Fruit fly (Drosophila melanogaster) Kc167 (cell line): ENCODE data around the gene CG10761.

ENCODE experiments used
- Myc ChIP-seq: fragments of >200 bp; optimal IDR thresholded peaks from 2 replicates; lab custom pipeline; 2017; ENCODE audit warnings: missing external identifiers
- Sin3A ChIP-seq: fragments of >200 bp; optimal IDR thresholded peaks from 2 replicates; lab custom pipeline; 2018; ENCODE audit warnings: missing external identifiers
- h ChIP-seq: fragments of >200 bp; optimal IDR thresholded peaks from 3 replicates; lab custom pipeline; 2018; ENCODE audit warnings: missing external identifiers
- insv ChIP-seq: fragments of >200 bp; optimal IDR thresholded peaks from 3 replicates; lab custom pipeline; 2018; ENCODE audit warnings: missing external identifiers
- psq ChIP-seq: fragments of >200 bp; optimal IDR thresholded peaks from 2 replicates; lab custom pipeline; 2017; ENCODE audit warnings: missing external identifiers
- ttk ChIP-seq: sonication (Bioruptor generic); optimal IDR thresholded peaks from 2 replicates; lab custom pipeline; 2017; ENCODE audit warnings: missing external identifiers

- TF ChIP-seq Sin3A (no peak), ttk (lab: Kevin White, UChicago) (no peak), Myc (no peak), h (lab: Kevin White, UChicago) (no peak), insv (lab: Kevin White, UChicago) (no peak), psq (no peak)
Measured at dm6 chrX:8116813-8117212, 45.8 kb downstream of the CG10761 start, which contains the start of gene CG1575.
